Fruit fly (Drosophila melanogaster) whole organism, pupa: ENCODE measurements around the gene parvin.

ENCODE experiments used
- CG12605 ChIP-seq: fragments of 200-800 bp; sonication (Bioruptor generic); IDR thresholded peaks from 2 replicates; pipeline ENCODE4 v1.3.6; 2022; ENCODE audit warnings: missing biosample characterization, missing genetic modification characterization
- CG14655 ChIP-seq: fragments of 200-800 bp; sonication (Bioruptor generic); optimal IDR thresholded peaks from 3 replicates; lab custom pipeline; 2017; ENCODE audit warnings: mild to moderate bottlenecking, missing biosample characterization, missing genetic modification reagents, missing genetic modification characterization
- CG8159 ChIP-seq: fragments of 200-800 bp; sonication (Bioruptor generic); optimal IDR thresholded peaks from 3 replicates; lab custom pipeline; 2018; ENCODE audit warnings: missing biosample characterization, mild to moderate bottlenecking, missing genetic modification characterization, moderate library complexity

- TF ChIP-seq CG14655 (GFP tag; lab: Kevin White, UChicago) (no peak), CG12605 (no peak), CG8159 (no peak)
Measured at dm6 chrX:19762167-19762566, 16.3 kb downstream of the parvin start.
